Worm (Caenorhabditis elegans) whole organism, L4 larva: ENCODE measurements around the gene lsm-4.

Experiments
- dpl-1 ChIP-seq: fragments of 150-350 bp; optimal IDR thresholded peaks from 2 replicates; lab custom pipeline; 2014; ENCODE audit warnings: missing biosample characterization, missing genetic modification reagents, missing genetic modification characterization
- egl-43 ChIP-seq: fragments of 200-800 bp; sonication (Bioruptor generic); IDR thresholded peaks from 2 replicates; pipeline ENCODE4 v1.3.6; 2022; ENCODE audit warnings: missing genetic modification reagents, missing genetic modification characterization, missing compliant biosample characterization
- mep-1 ChIP-seq: fragments of 150-350 bp; sonication (generic microtip); optimal IDR thresholded peaks from 3 replicates; lab custom pipeline; 2014; ENCODE audit warnings: missing biosample characterization, missing genetic modification characterization

DNA sequence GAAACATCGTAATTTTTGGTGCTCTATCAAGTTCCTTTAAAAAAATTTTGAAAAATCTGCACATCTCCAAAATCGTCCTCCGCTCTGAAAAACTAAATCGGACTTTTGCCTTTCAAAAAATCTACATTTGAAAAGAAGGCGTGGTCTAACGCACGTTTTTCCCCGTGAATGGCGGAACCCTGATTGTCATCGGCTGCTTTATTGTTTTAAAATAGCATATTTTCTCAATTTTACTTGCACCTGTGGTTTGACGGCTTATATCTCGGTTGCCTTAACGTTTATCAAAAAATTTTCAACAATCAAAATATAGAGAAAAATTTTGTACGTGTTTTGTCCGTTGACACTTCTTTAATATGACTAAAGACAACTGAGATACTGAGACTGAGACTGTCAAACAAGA, 21.0 kb downstream of the lsm-4 start:
- TF ChIP-seq egl-43 (GFP tag; lab: Robert Waterston, UW) (no peak), mep-1 (tag; lab: Kevin White, UChicago) (no peak), dpl-1 (GFP tag; lab: Kevin White, UChicago) (no peak)
